Worm (Caenorhabditis elegans): ENCODE measurements around the gene bus-12.

The bus-12 gene

DNA sequence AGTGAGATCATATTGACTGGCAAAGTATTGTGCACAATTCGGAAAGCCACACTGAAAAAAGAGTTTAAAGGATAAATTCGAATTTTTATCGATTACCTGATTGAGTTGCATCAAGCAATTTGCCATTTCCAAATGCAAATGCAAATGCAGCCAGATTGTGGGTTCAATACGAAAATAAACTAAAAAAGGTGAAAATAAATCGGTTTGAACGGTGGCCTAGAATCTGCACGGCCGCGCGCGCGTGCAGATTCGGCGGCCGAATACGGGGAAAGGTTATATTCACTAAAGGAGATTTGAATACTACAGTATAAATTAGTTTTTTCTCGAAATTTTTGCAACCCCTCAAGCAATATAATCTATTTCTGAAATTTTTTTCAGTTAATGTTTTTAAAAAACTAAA is 33.3 kb downstream of the bus-12 start, which contains the start of gene Y67H2A.10:
TSS of gene Y67H2A.10 (minus strand) at position 184 of the 400 bp plus-strand sequence.
- TF ChIP-seq attf-5 (GFP tag; optimal IDR thresholded peaks at IDR 0.05) (peak; percentile 16), Y79H2A.3 (GFP tag; conservative IDR thresholded peaks at IDR 0.05) (no peak), cebp-2 (GFP tag; IDR thresholded peaks at IDR 0.05) (0 out of 2 replicates have a peak, but pooled peaks have one; percentile 51), rpc-1 (optimal IDR thresholded peaks at IDR 0.05) (no peak), rpc-1 (tag; optimal IDR thresholded peaks at IDR 0.05) (no peak), efl-1 (GFP tag; optimal IDR thresholded peaks at IDR 0.05) (peak; percentile 21)

- peak; percentile 77 for TF ChIP-seq F33H1.4 (GFP tag; IDR thresholded peaks at IDR 0.05)
- TF ChIP-seq snpc-4 (GFP tag; optimal IDR thresholded peaks at IDR 0.05) = no peak
- TF ChIP-seq snpc-4 (tag; optimal IDR thresholded peaks at IDR 0.05) = peak in 1 of 4 experiments; percentile 43
- 0 out of 2 replicates have a peak, but pooled peaks have one; percentile 24 for TF ChIP-seq ceh-91 (GFP tag; IDR thresholded peaks at IDR 0.05)
- no peak for TF ChIP-seq fkh-3 (tag; optimal IDR thresholded peaks at IDR 0.05)
- peak; percentile 48; the same call in 1 of the 2 replicates for TF ChIP-seq madf-6 (GFP tag; IDR thresholded peaks at IDR 0.05)
- TF ChIP-seq Y53F4B.3 (GFP tag; IDR thresholded peaks at IDR 0.05) = no peak
- peak; percentile 4 for TF ChIP-seq dpl-1 (GFP tag; optimal IDR thresholded peaks at IDR 0.05)
- TF ChIP-seq lsy-27 (tag; optimal IDR thresholded peaks at IDR 0.05; ENCODE audit: borderline replicate concordance, insufficient read depth) = no peak
- peak; percentile 50; the same call in 1 of the 2 replicates for TF ChIP-seq D2030.7 (GFP tag; IDR thresholded peaks at IDR 0.05)
- peak; percentile 20 for TF ChIP-seq xnd-1 (tag; optimal IDR thresholded peaks at IDR 0.05)
- TF ChIP-seq F49E8.2 (tag; optimal IDR thresholded peaks at IDR 0.05; ENCODE audit: insufficient read depth) = peak; percentile 54
- TF ChIP-seq lsl-1 (GFP tag; optimal IDR thresholded peaks at IDR 0.05) = peak; percentile 81
These were observed 34.3 kb downstream of the bus-12 start for ce11 chrIV:13290239-13290638.

- no peak for TF ChIP-seq cebp-1 (GFP tag; IDR thresholded peaks at IDR 0.05)
- TF ChIP-seq cebp-1 (tag; optimal IDR thresholded peaks at IDR 0.05) = peak; percentile 51
- peak; percentile 40 for TF ChIP-seq lin-54 (GFP tag; optimal IDR thresholded peaks at IDR 0.05)
- TF ChIP-seq mcd-1 (GFP tag; IDR thresholded peaks at IDR 0.05) = peak; percentile 99
- peak; percentile 9 for TF ChIP-seq attf-5 (GFP tag; optimal IDR thresholded peaks at IDR 0.05)
- peak; percentile 3 for TF ChIP-seq F23B12.7 (tag; optimal IDR thresholded peaks at IDR 0.05; ENCODE audit: insufficient read depth)
- TF ChIP-seq tbp1 (GFP tag; optimal IDR thresholded peaks at IDR 0.05) = peak; percentile 36
- peak; percentile 50 for TF ChIP-seq F33H1.4 (GFP tag; IDR thresholded peaks at IDR 0.05)
- no peak for TF ChIP-seq T26A5.8 (tag; optimal IDR thresholded peaks at IDR 0.05)
- TF ChIP-seq hmg-1.2 (GFP tag; IDR thresholded peaks at IDR 0.05) = peak; percentile 99
- TF ChIP-seq D2030.7 (GFP tag; IDR thresholded peaks at IDR 0.05) = peak; percentile 23; the same call in 1 of the 2 replicates
- no peak for TF ChIP-seq lir-1 (GFP tag; conservative IDR thresholded peaks at IDR 0.05)
- TF ChIP-seq madf-10 (tag; optimal IDR thresholded peaks at IDR 0.05) = peak; percentile 16
- TF ChIP-seq mxl-1 (tag; optimal IDR thresholded peaks at IDR 0.05) = no peak
- no peak for TF ChIP-seq efl-1 (GFP tag; optimal IDR thresholded peaks at IDR 0.05)
- no peak for TF ChIP-seq Y95B8A.8 (GFP tag; IDR thresholded peaks at IDR 0.05)
- TF ChIP-seq madf-3 (GFP tag; IDR thresholded peaks at IDR 0.05) = 0 out of 2 replicates have a peak, but pooled peaks have one; percentile 32
- TF ChIP-seq lsl-1 (GFP tag; optimal IDR thresholded peaks at IDR 0.05) = peak; percentile 40
- TF ChIP-seq lin-35 (GFP tag; optimal IDR thresholded peaks at IDR 0.05) = peak in 1 of 3 experiments; percentile 34
- TF ChIP-seq ceh-27 (GFP tag; optimal IDR thresholded peaks at IDR 0.05) = peak; percentile 16
- peak; percentile 47 for TF ChIP-seq dox-1 (GFP tag; IDR thresholded peaks at IDR 0.05)
- no peak for TF ChIP-seq zfh-2 (GFP tag; conservative IDR thresholded peaks at IDR 0.05)
- no peak for TF ChIP-seq repo-1 (tag; optimal IDR thresholded peaks at IDR 0.05)
- 0 out of 2 replicates have a peak, but pooled peaks have one; percentile 40 for TF ChIP-seq attf-6 (GFP tag; IDR thresholded peaks at IDR 0.05)
- TF ChIP-seq B0336.3 (GFP tag; IDR thresholded peaks at IDR 0.05) = 0 out of 2 replicates have a peak, but pooled peaks have one; percentile 33
- no peak for TF ChIP-seq Y67H2A.10 (GFP tag; conservative IDR thresholded peaks at IDR 0.05)
- no peak for TF ChIP-seq nhr-27 (tag; optimal IDR thresholded peaks at IDR 0.05)
- peak; percentile 16; the same call in 1 of the 2 replicates for TF ChIP-seq K11D2.4 (GFP tag; IDR thresholded peaks at IDR 0.05)
- TF ChIP-seq K12H6.12 (tag; optimal IDR thresholded peaks at IDR 0.05) = no peak
- TF ChIP-seq snpc-4 (GFP tag; optimal IDR thresholded peaks at IDR 0.05) = no peak
- TF ChIP-seq snpc-4 (tag; optimal IDR thresholded peaks at IDR 0.05) = peak in 2 of 4 experiments; percentile 30 to 59
- TF ChIP-seq snpc-3.4 (tag; optimal IDR thresholded peaks at IDR 0.05) = peak; percentile 11
These were observed 41.8 kb downstream of the bus-12 start, which contains the start of the genes Y67H2A.2 and micu-1 for ce11 chrIV:13297746-13298145. TSS of gene Y67H2A.2 (minus strand) at chrIV:13297819. TSS of gene micu-1 (plus strand) at chrIV:13297926.

Data from whole organism, young adult.